Fruit fly (Drosophila melanogaster) whole organism, prepupa: ENCODE measurements around the gene CG9316.

Source experiments
- Blimp-1 ChIP-seq: fragments of 200-800 bp; sonication (Bioruptor generic); optimal IDR thresholded peaks from 3 replicates; lab custom pipeline; 2017; ENCODE audit warnings: missing biosample characterization, missing genetic modification characterization, mild to moderate bottlenecking, moderate library complexity, missing genetic modification reagents
- CG10631 ChIP-seq: fragments of 200-800 bp; sonication (Bioruptor generic); optimal IDR thresholded peaks from 2 replicates; lab custom pipeline; 2016; ENCODE audit warnings: missing biosample characterization, missing genetic modification characterization
- CG10669 ChIP-seq: fragments of 200-800 bp; sonication (Bioruptor generic); optimal IDR thresholded peaks from 3 replicates; lab custom pipeline; 2018; ENCODE audit warnings: missing biosample characterization, mild to moderate bottlenecking, missing genetic modification characterization, moderate library complexity
- CG15336 ChIP-seq: fragments of 200-800 bp; sonication (Bioruptor generic); IDR thresholded peaks from 2 replicates; pipeline ENCODE4 v1.3.6; 2022; ENCODE audit warnings: missing biosample characterization, missing genetic modification characterization
- CG1621 ChIP-seq: fragments of 200-800 bp; sonication (Bioruptor generic); optimal IDR thresholded peaks from 3 replicates; lab custom pipeline; 2018; ENCODE audit warnings: missing biosample characterization, mild to moderate bottlenecking, missing genetic modification characterization
- CG16779 ChIP-seq: fragments of 200-800 bp; sonication (Bioruptor generic); optimal IDR thresholded peaks from 3 replicates; lab custom pipeline; 2017; ENCODE audit warnings: missing biosample characterization, mild to moderate bottlenecking, missing genetic modification characterization
- CG32006 ChIP-seq: fragments of 200-800 bp; sonication (Bioruptor generic); optimal IDR thresholded peaks from 3 replicates; lab custom pipeline; 2017; ENCODE audit warnings: missing biosample characterization, mild to moderate bottlenecking, missing genetic modification characterization
- CG3919 ChIP-seq: fragments of 200-800 bp; sonication (Bioruptor generic); optimal IDR thresholded peaks from 3 replicates; lab custom pipeline; 2016; ENCODE audit warnings: missing biosample characterization, missing genetic modification characterization
- CG4318 ChIP-seq: fragments of 200-800 bp; sonication (Bioruptor generic); optimal IDR thresholded peaks from 3 replicates; lab custom pipeline; 2017; ENCODE audit warnings: missing biosample characterization, mild to moderate bottlenecking, missing genetic modification characterization
- CG6792 ChIP-seq: fragments of 200-800 bp; sonication (Bioruptor generic); optimal IDR thresholded peaks from 3 replicates; lab custom pipeline; 2016; ENCODE audit warnings: missing biosample characterization, missing genetic modification characterization
- CG6854 ChIP-seq: fragments of 200-800 bp; sonication (Bioruptor generic); optimal IDR thresholded peaks from 2 replicates; lab custom pipeline; 2017; ENCODE audit warnings: missing biosample characterization, mild to moderate bottlenecking, missing genetic modification characterization
- CG7368 ChIP-seq: fragments of 200-800 bp; sonication (Bioruptor generic); optimal IDR thresholded peaks from 3 replicates; lab custom pipeline; 2016; ENCODE audit warnings: missing biosample characterization, missing genetic modification characterization
- CG8119 ChIP-seq: fragments of 200-800 bp; sonication (Bioruptor generic); IDR thresholded peaks from 3 replicates; pipeline ENCODE4 v1.3.6; 2022; ENCODE audit warnings: missing biosample characterization, missing genetic modification characterization
- CG8319 ChIP-seq: fragments of 200-800 bp; sonication (Bioruptor generic); optimal IDR thresholded peaks from 3 replicates; lab custom pipeline; 2016; ENCODE audit warnings: missing biosample characterization, missing genetic modification characterization
- CG8632 ChIP-seq: fragments of 200-800 bp; sonication (Bioruptor generic); optimal IDR thresholded peaks from 3 replicates; lab custom pipeline; 2016; ENCODE audit warnings: missing biosample characterization, missing genetic modification characterization
- CG9139 ChIP-seq: fragments of 200-800 bp; sonication (Bioruptor generic); optimal IDR thresholded peaks from 3 replicates; lab custom pipeline; 2017; ENCODE audit warnings: missing biosample characterization, mild to moderate bottlenecking, missing genetic modification characterization
- Eip78C ChIP-seq: fragments of 200-800 bp; sonication (Bioruptor generic); peaks from one replicate; lab custom pipeline; 2016; ENCODE audit warnings: missing biosample characterization, missing genetic modification characterization
- Eip93F ChIP-seq: fragments of 200-800 bp; sonication (Bioruptor generic); optimal IDR thresholded peaks from 2 replicates; lab custom pipeline; 2016; ENCODE audit warnings: missing biosample characterization, mild to moderate bottlenecking, missing genetic modification characterization
- Ets21C ChIP-seq: fragments of 200-800 bp; sonication (Bioruptor generic); optimal IDR thresholded peaks from 3 replicates; lab custom pipeline; 2016; ENCODE audit warnings: missing biosample characterization, missing genetic modification characterization
- Ets96B ChIP-seq: fragments of 200-800 bp; optimal IDR thresholded peaks from 2 replicates; lab custom pipeline; 2019; ENCODE audit warnings: missing biosample characterization, mild to moderate bottlenecking, missing genetic modification characterization, moderate library complexity
- Hr38 ChIP-seq: sonication (Bioruptor generic); optimal IDR thresholded peaks from 2 replicates; lab custom pipeline; 2016; ENCODE audit warnings: missing biosample characterization, missing genetic modification characterization
- Hr39 ChIP-seq: fragments of 200-800 bp; sonication (Bioruptor generic); optimal IDR thresholded peaks from 2 replicates; lab custom pipeline; 2016; ENCODE audit warnings: missing biosample characterization, missing genetic modification characterization
- Hr4 ChIP-seq: fragments of 200-800 bp; sonication (Bioruptor generic); optimal IDR thresholded peaks from 3 replicates; lab custom pipeline; 2016; ENCODE audit warnings: missing biosample characterization, missing genetic modification characterization
- Lpt ChIP-seq: fragments of 200-800 bp; sonication (Bioruptor generic); optimal IDR thresholded peaks from 3 replicates; lab custom pipeline; 2016; ENCODE audit warnings: missing biosample characterization, missing genetic modification characterization
- Met ChIP-seq: fragments of 200-800 bp; sonication (Bioruptor generic); optimal IDR thresholded peaks from 3 replicates; lab custom pipeline; 2016; ENCODE audit warnings: missing biosample characterization, missing genetic modification characterization
- OdsH ChIP-seq: fragments of 200-800 bp; sonication (Bioruptor generic); optimal IDR thresholded peaks from 3 replicates; lab custom pipeline; 2016; ENCODE audit warnings: missing biosample characterization, missing genetic modification characterization
- Sox14 ChIP-seq: fragments of 200-800 bp; sonication (Bioruptor generic); optimal IDR thresholded peaks from 3 replicates; lab custom pipeline; 2016; ENCODE audit warnings: missing biosample characterization, missing genetic modification characterization
- Sox15 ChIP-seq: fragments of 200-800 bp; sonication (Bioruptor generic); optimal IDR thresholded peaks from 3 replicates; lab custom pipeline; 2016; ENCODE audit warnings: missing biosample characterization, missing genetic modification characterization
- achi ChIP-seq: fragments of 200-800 bp; sonication (Bioruptor generic); optimal IDR thresholded peaks from 3 replicates; lab custom pipeline; 2016; ENCODE audit warnings: missing biosample characterization, missing genetic modification characterization
- acj6 ChIP-seq: fragments of 200-800 bp; sonication (Bioruptor generic); optimal IDR thresholded peaks from 3 replicates; lab custom pipeline; 2016; ENCODE audit warnings: missing biosample characterization, missing genetic modification characterization
- cyc ChIP-seq: fragments of 200-800 bp; sonication (Bioruptor generic); optimal IDR thresholded peaks from 3 replicates; lab custom pipeline; 2016; ENCODE audit warnings: missing biosample characterization, missing genetic modification characterization
- dac ChIP-seq: fragments of 200-800 bp; sonication (Bioruptor generic); optimal IDR thresholded peaks from 2 replicates; lab custom pipeline; 2017; ENCODE audit warnings: missing biosample characterization, mild to moderate bottlenecking, missing genetic modification characterization
- eg ChIP-seq: fragments of 200-800 bp; sonication (Bioruptor generic); IDR thresholded peaks from 3 replicates; pipeline ENCODE4 v1.3.6; 2022; ENCODE audit warnings: missing biosample characterization, missing genetic modification characterization
- esn ChIP-seq: fragments of 200-800 bp; sonication (Bioruptor generic); optimal IDR thresholded peaks from 2 replicates; lab custom pipeline; 2016; ENCODE audit warnings: missing biosample characterization, mild to moderate bottlenecking, missing genetic modification characterization, moderate library complexity
- fd59A ChIP-seq: fragments of 200-800 bp; sonication (Bioruptor generic); optimal IDR thresholded peaks from 2 replicates; lab custom pipeline; 2017; ENCODE audit warnings: missing biosample characterization, mild to moderate bottlenecking, missing genetic modification characterization, missing genetic modification reagents
- fd85E ChIP-seq: fragments of 200-800 bp; sonication (Bioruptor generic); optimal IDR thresholded peaks from 3 replicates; lab custom pipeline; 2016; ENCODE audit warnings: missing biosample characterization, missing genetic modification characterization
- fkh ChIP-seq: fragments of 200-800 bp; sonication (Bioruptor generic); optimal IDR thresholded peaks from 3 replicates; lab custom pipeline; 2017; ENCODE audit warnings: missing biosample characterization, mild to moderate bottlenecking, missing genetic modification characterization, moderate library complexity
- net ChIP-seq: fragments of 200-800 bp; sonication (Bioruptor generic); optimal IDR thresholded peaks from 3 replicates; lab custom pipeline; 2016; ENCODE audit warnings: missing biosample characterization, missing genetic modification characterization
- pdm3 ChIP-seq: fragments of 200-800 bp; sonication (Bioruptor generic); optimal IDR thresholded peaks from 3 replicates; lab custom pipeline; 2016; ENCODE audit warnings: missing biosample characterization, missing genetic modification characterization
- spab ChIP-seq: fragments of 200-800 bp; sonication (Bioruptor generic); optimal IDR thresholded peaks from 2 replicates; lab custom pipeline; 2017; ENCODE audit warnings: missing biosample characterization, mild to moderate bottlenecking, missing genetic modification characterization, missing genetic modification reagents
- ss ChIP-seq, 2 experiments: fragments of 200-800 bp; sonication (Bioruptor generic); optimal IDR thresholded peaks; 2 replicates in 1 of 2; 3 replicates in 1 of 2; lab custom pipeline; 2017 to 2018; ENCODE audit warnings: mild to moderate bottlenecking in 2 of 2, missing biosample characterization in 2 of 2, missing genetic modification characterization in 2 of 2, moderate library complexity in 1 of 2
- topi ChIP-seq: fragments of 200-800 bp; sonication (Bioruptor generic); optimal IDR thresholded peaks from 3 replicates; lab custom pipeline; 2016; ENCODE audit warnings: missing biosample characterization, missing genetic modification characterization

The CG9316 gene

DNA sequence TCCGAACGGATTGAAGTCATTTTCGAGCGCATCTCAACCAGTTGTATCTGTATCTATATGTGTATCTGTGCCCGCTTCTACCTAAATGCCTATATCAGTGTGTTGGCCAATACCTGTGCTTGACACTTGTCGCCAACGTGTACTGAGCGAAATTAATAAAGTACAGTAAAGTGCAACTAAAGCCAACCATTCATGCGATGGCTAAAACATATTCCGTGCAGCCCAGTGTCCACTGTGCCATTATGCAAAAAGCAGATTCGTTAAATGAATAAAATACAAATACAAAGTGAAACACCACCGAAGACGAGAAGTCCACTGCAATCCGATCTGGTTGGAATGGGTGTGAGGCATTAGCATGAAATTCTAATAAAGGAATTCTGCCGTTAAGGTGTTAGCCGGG lies 31.3 kb downstream of the CG9316 start (continued):
- TF ChIP-seq topi (no peak), OdsH (peak; percentile 18), fd85E (GFP tag; lab: Kevin White, UChicago) (no peak), CG6854 (GFP tag; lab: Kevin White, UChicago) (no peak), CG10631 (peak; percentile 33), Lpt (GFP tag; lab: Kevin White, UChicago) (no peak), Sox15 (GFP tag; lab: Kevin White, UChicago) (no peak), ss (GFP tag; optimal IDR thresholded peaks at IDR 0.05; lab: Kevin White, UChicago) (peak in 1 of 2 experiments; percentile 23), Ets96B (tag; lab: Kevin White, UChicago) (no peak), Eip93F (GFP tag; lab: Kevin White, UChicago) (no peak), CG15336 (no peak), achi (GFP tag; lab: Kevin White, UChicago) (peak; percentile 35), CG6792 (GFP tag; lab: Kevin White, UChicago) (no peak), spab (GFP tag; lab: Kevin White, UChicago) (no peak)

DNA sequence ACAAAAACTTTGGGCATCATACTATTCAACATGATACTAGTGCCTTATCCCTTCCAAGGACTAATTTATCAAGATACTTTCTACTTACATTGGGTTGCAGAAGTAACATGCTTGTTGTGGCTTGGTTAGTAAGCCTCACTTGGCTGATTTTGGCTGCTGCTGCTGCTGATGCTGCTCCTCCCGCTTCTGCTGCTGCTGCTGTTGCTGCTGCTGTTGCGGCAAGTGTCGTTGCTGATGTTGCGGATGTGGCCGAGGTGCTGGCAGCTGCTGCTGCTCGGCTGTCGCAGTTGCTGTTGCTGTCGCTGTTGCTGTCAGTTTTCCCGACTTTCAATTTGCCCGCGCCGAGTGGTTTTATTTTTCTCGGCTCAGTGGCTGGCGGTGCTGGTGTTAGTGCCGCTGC lies 36.3 kb downstream of the CG9316 start:
- no peak for TF ChIP-seq Met (GFP tag; lab: Kevin White, UChicago)

DNA sequence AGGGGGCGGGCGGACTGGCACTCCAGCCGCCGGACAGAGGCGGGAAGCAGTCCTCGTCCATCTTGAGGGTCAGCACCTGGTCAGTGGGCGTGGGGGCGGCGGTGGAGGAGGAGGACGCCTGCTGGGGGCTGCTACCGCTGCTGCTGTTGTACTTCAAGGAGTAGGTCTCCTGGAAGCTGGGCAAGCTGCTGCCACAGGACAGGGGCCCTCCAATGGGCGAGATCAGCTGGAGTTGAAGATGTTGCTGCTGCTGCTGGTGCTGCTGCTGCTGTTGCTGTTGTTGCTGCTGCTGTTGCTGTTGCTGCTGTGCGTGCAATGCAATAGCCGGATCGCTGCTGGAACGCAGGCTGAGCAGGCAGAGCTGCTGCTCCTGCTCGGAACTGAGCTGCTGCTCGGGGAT lies 37.6 kb downstream of the CG9316 start:
- TF ChIP-seq CG4318 (GFP tag; lab: Kevin White, UChicago) (no peak), OdsH (no peak), Hr4 (GFP tag; lab: Kevin White, UChicago) (no peak), CG3919 (GFP tag; lab: Kevin White, UChicago) (no peak)

DNA sequence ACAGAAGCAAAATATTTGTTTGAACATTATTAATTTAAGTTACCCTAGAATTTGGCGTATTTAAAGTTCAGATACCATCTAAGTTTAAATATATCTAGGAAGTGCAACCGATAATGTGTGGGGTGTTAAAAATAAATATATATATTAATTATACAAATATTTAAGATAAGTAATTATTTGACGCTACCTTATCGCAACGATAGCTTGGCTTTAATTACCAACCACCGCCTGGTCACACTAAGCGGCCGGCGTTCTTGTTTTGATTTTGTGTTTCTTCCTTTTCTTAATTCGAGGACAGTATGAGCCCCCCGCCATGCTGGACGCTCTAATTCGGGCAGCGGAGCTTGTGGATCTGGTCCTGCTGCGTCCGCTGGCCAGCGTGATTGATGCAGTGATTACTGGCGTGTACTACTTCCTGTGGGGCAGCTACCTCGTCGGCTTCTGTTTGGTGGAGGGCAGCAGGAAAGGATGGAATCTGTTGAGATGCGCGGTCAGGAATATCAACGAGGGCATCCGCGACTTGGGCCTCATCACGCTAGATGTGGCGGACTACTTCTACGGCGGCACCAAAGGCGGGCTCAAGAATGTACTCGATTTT lies 44.1 kb downstream of the CG9316 start, which contains the start of gene CG2617:
Gene CG2617, plus strand, starts transcription at position 233 of the 598 bp plus-strand sequence.
- TF ChIP-seq pdm3 (GFP tag; lab: Kevin White, UChicago) (no peak), Eip78C (peak; percentile 38)

DNA sequence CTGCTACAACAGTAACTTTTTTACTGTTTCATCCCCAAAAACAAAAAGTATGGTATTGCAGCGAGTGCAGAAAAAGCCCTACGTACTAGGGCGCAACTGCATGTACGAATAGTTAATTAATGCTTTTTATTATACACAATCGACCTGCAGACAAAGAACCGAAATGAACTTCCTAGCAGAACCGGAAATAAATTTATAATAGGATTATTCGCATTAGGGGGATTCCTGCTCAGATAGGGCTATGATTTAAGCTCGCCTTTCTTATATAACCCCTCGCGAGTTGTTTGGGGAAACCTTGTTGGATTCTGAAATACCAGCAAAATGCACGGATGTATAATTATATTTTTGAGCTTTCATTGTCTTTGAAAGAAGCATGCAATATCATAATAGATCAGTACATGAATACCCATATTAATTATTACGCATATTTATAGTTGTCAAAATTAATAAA lies 44.7 kb downstream of the CG9316 start, which contains the start of gene Cen:
Gene Cen, minus strand, starts transcription at position 199 of the 451 bp plus-strand sequence.
- TF ChIP-seq fd59A (peak; percentile 27), CG8319 (GFP tag; lab: Kevin White, UChicago) (peak; percentile 54), CG16779 (tag; lab: Kevin White, UChicago) (no peak), Hr38 (peak; percentile 53), fkh (GFP tag; lab: Kevin White, UChicago) (no peak), net (GFP tag; lab: Kevin White, UChicago) (no peak), Blimp-1 (GFP tag; lab: Kevin White, UChicago) (no peak), CG3919 (GFP tag; lab: Kevin White, UChicago) (peak; percentile 78), Lpt (GFP tag; lab: Kevin White, UChicago) (peak; percentile 22), CG10631 (peak; percentile 79), acj6 (GFP tag; lab: Kevin White, UChicago) (peak; percentile 72), ss (GFP tag; optimal IDR thresholded peaks at IDR 0.05; lab: Kevin White, UChicago) (peak; percentile 43 to 58), CG1621 (tag; lab: Kevin White, UChicago) (no peak), Ets96B (tag; lab: Kevin White, UChicago) (peak; percentile 64), CG8119 (no peak; the same call in 2 of the 3 replicates), eg (GFP tag; lab: Robert Waterston, UW) (no peak; the same call in 2 of the 3 replicates), CG10669 (GFP tag; lab: Kevin White, UChicago) (no peak), achi (GFP tag; lab: Kevin White, UChicago) (peak; percentile 59), topi (peak; percentile 72), CG7368 (no peak), pdm3 (GFP tag; lab: Kevin White, UChicago) (peak; percentile 81), dac (GFP tag; lab: Kevin White, UChicago) (no peak), Ets21C (GFP tag; lab: Kevin White, UChicago) (peak; percentile 62), CG9139 (GFP tag; lab: Kevin White, UChicago) (no peak), Hr39 (GFP tag; lab: Kevin White, UChicago) (peak; percentile 80), CG32006 (no peak), CG8632 (GFP tag; lab: Kevin White, UChicago) (peak; percentile 65), cyc (GFP tag; lab: Kevin White, UChicago) (peak; percentile 72), Sox14 (GFP tag; lab: Kevin White, UChicago) (peak; percentile 84), Sox15 (GFP tag; lab: Kevin White, UChicago) (peak; percentile 70), esn (peak; percentile 78), OdsH (peak; percentile 81), CG4318 (GFP tag; lab: Kevin White, UChicago) (no peak)
